Worm (Caenorhabditis elegans): ENCODE data around the gene W09C2.8.

The W09C2.8 gene

DNA sequence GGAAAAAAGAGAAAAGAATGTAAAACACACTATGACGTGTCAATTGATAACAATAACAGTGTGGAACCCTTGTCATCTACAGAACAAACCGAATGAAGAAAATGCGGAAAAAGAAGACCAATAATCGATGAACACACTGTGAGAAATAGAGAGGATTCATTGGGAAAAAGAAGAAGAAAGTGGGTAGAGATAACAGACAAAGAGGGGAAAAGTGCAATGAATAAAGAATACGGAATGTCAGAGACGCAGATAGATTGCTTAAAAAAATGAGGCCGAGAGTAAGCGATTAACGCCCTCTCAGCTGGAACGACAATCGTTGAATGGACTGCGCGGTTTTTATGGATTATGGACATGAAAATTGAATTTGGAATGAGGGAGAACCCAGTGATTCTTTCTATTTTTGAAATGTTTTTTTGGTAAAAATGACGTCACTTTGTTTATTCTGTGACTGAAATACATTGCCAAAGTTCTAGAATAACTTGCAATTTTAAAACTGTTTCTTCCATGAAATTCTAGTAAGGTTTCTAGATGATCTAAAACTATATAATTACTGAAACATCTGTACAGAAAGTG, 23.7 kb upstream of the W09C2.8 start, which contains the start of gene amph-1 (continued):
- TF ChIP-seq unc-62 (GFP tag; optimal IDR thresholded peaks at IDR 0.05) (no peak), lsy-2 (tag; optimal IDR thresholded peaks at IDR 0.05) (peak in 1 of 2 experiments; percentile 41), ZK546.5 (tag; optimal IDR thresholded peaks at IDR 0.05) (no peak), nhr-12 (tag; optimal IDR thresholded peaks at IDR 0.05) (no peak), unc-55 (GFP tag; optimal IDR thresholded peaks at IDR 0.05) (peak; percentile 48)

DNA sequence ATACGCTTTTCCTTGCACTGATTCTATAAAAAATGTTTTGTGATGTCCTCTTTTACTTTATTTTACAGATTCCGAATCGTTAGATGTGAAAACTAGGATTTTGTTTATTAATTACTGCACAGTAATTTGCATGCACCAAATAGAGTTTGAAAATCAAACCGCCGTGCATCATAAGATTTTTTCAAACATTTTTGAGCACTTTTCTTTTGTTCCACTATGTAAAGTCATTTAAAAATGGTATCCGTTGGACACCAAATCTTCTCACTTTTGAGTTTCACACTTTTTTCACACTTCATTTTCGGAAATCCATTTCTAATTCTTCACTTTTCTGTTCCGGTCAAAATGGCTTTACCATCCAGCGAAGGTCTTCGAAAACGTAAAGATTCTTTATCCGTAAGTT, 19.0 kb upstream of the W09C2.8 start, which contains the start of gene degl-2:
Gene degl-2, plus strand, starts transcription at position 301 of the 400 bp plus-strand sequence.
- no peak for TF ChIP-seq lin-39 (tag; optimal IDR thresholded peaks at IDR 0.05)
- TF ChIP-seq ztf-4 (tag; optimal IDR thresholded peaks at IDR 0.05) = no peak
- no peak for TF ChIP-seq nhr-6 (tag; optimal IDR thresholded peaks at IDR 0.05)
- TF ChIP-seq elt-1 (tag; optimal IDR thresholded peaks at IDR 0.05) = no peak
- TF ChIP-seq nhr-21 (tag; optimal IDR thresholded peaks at IDR 0.05) = no peak
- no peak for TF ChIP-seq nhr-23 (tag; optimal IDR thresholded peaks at IDR 0.05)
- no peak for TF ChIP-seq egl-27 (tag; optimal IDR thresholded peaks at IDR 0.05)
- TF ChIP-seq F13H6.1 (tag; optimal IDR thresholded peaks at IDR 0.05) = no peak
- TF ChIP-seq nhr-77 (tag; optimal IDR thresholded peaks at IDR 0.05) = no peak
- no peak for TF ChIP-seq nhr-12 (tag; optimal IDR thresholded peaks at IDR 0.05)
- no peak for TF ChIP-seq nhr-129 (tag; optimal IDR thresholded peaks at IDR 0.05)
- no peak for TF ChIP-seq fos-1 (tag; optimal IDR thresholded peaks at IDR 0.05)
- no peak for TF ChIP-seq blmp-1 (tag; optimal IDR thresholded peaks at IDR 0.05; ENCODE audit: insufficient read depth)
- TF ChIP-seq mbf-1 (tag; optimal IDR thresholded peaks at IDR 0.05) = no peak
- TF ChIP-seq ztf-11 (tag; optimal IDR thresholded peaks at IDR 0.05) = no peak
- no peak for TF ChIP-seq ZK546.5 (tag; optimal IDR thresholded peaks at IDR 0.05)
- no peak for TF ChIP-seq sma-3 (GFP tag; optimal IDR thresholded peaks at IDR 0.05)

DNA sequence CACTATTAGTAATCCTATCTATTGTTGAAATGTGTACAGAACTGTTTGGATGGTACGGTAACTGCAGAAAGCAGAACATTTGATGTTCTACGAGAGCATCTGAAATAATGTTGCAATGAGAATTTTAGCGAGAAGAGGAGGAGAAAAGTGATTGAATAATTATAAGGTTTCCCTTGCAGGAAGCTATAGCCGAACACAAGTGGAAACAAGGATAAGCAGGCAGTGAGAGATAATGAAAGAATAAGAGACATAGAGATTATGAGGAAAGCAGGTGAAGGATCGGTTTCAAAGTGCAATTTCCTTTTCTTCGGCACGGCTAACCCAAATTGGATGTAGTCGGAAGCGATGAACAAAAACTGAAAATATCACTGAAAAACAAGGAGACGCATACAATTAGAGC, 17.8 kb upstream of the W09C2.8 start, which contains the start of gene del-2:
Gene del-2, minus strand, starts transcription at position 101 of the 400 bp plus-strand sequence.
- TF ChIP-seq ZK546.5 (tag; optimal IDR thresholded peaks at IDR 0.05) (no peak), aly-2 (tag; optimal IDR thresholded peaks at IDR 0.05) (no peak), nhr-25 (tag; optimal IDR thresholded peaks at IDR 0.05) (no peak), elt-3 (tag; optimal IDR thresholded peaks at IDR 0.05) (no peak), mdl-1 (tag; optimal IDR thresholded peaks at IDR 0.05) (no peak), nhr-6 (tag; optimal IDR thresholded peaks at IDR 0.05) (no peak), lin-13 (GFP tag; optimal IDR thresholded peaks at IDR 0.05) (no peak), fos-1 (tag; optimal IDR thresholded peaks at IDR 0.05) (no peak)

DNA sequence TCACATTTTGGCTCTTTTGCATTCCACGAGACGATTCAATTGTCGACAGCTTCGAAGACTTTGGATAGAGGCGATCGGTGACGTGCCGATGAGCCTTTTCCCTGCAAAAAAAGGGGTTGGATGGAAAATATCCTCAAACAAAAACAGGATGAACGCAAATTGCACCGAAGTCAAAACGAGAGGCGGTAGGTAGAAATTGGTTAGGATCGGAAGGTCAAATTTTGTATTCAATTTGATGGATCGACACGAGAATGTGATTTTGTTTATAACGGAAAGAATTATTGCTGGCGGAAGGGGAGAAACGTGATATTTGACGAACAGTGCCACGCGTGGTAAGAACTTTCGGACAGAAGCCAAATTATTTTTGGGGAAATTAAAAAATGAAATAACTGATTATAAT, 10.7 kb upstream of the W09C2.8 start, which contains the start of gene mca-1:
Gene mca-1, minus strand, starts transcription at position 101 of the 400 bp plus-strand sequence.
- TF ChIP-seq nhr-25 (tag; optimal IDR thresholded peaks at IDR 0.05) (no peak), Y55F3AM.14 (GFP tag; optimal IDR thresholded peaks at IDR 0.05) (no peak), nhr-12 (tag; optimal IDR thresholded peaks at IDR 0.05) (no peak), nhr-129 (tag; optimal IDR thresholded peaks at IDR 0.05) (no peak), egl-27 (tag; optimal IDR thresholded peaks at IDR 0.05) (no peak), nhr-23 (tag; optimal IDR thresholded peaks at IDR 0.05) (no peak), F13H6.1 (tag; optimal IDR thresholded peaks at IDR 0.05) (no peak), mdl-1 (tag; optimal IDR thresholded peaks at IDR 0.05) (no peak), lin-13 (GFP tag; optimal IDR thresholded peaks at IDR 0.05) (no peak), lin-11 (tag; optimal IDR thresholded peaks at IDR 0.05) (no peak), ZK546.5 (tag; optimal IDR thresholded peaks at IDR 0.05) (no peak), ztf-1 (GFP tag; conservative IDR thresholded peaks at IDR 0.05) (no peak), nhr-6 (tag; optimal IDR thresholded peaks at IDR 0.05) (no peak), lin-39 (tag; optimal IDR thresholded peaks at IDR 0.05) (no peak), ztf-4 (tag; optimal IDR thresholded peaks at IDR 0.05) (no peak), unc-39 (tag; optimal IDR thresholded peaks at IDR 0.05) (no peak), unc-55 (GFP tag; optimal IDR thresholded peaks at IDR 0.05) (no peak)

DNA sequence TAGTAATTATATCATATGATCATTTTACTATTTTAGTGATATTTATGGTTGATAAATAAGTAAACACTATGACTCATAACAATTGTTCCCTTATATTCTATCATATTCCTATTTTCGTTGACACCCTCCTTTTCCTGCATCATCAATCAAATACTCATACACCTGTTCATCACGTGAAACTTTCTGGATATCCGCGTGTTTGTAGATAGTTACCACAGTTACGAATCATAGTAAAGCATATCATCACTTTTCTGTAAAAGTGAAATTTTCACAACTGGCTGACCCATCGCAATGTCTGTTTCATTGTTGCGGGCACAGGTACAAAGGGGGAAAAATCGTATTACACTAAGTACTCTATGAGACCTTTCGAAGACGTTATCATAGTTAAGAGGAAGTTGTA, 9.7 kb upstream of the W09C2.8 start:
- TF ChIP-seq nhr-25 (tag; optimal IDR thresholded peaks at IDR 0.05) (no peak), F13H6.1 (tag; optimal IDR thresholded peaks at IDR 0.05) (no peak), skn-1 (tag; optimal IDR thresholded peaks at IDR 0.05) (no peak), blmp-1 (tag; optimal IDR thresholded peaks at IDR 0.05; ENCODE audit: insufficient read depth) (peak; percentile 54), sma-3 (GFP tag; optimal IDR thresholded peaks at IDR 0.05) (peak; percentile 62)

Data from whole organism, L2 larva.